Worm (Caenorhabditis elegans) whole organism, L2 larva: ENCODE results near the gene F55G7.4.

Experiments
- C34F6.9 ChIP-seq: fragments of 150-350 bp; optimal IDR thresholded peaks from 2 replicates; lab custom pipeline; 2014; ENCODE audit warnings: missing biosample characterization, missing genetic modification characterization
- F13H6.1 ChIP-seq: sonication (generic microtip); optimal IDR thresholded peaks from 2 replicates; lab custom pipeline; 2016; ENCODE audit warnings: missing genetic modification characterization, missing compliant biosample characterization
- R02D3.7 ChIP-seq: fragments of 150-350 bp; optimal IDR thresholded peaks from 2 replicates; lab custom pipeline; 2014; ENCODE audit warnings: missing biosample characterization, missing genetic modification characterization
- Y55F3AM.14 ChIP-seq: fragments of 200-800 bp; sonication (Bioruptor generic); optimal IDR thresholded peaks from 2 replicates; lab custom pipeline; 2018; ENCODE audit warnings: mild to moderate bottlenecking, missing genetic modification characterization, missing compliant biosample characterization
- ZK546.5 ChIP-seq: sonication (generic microtip); optimal IDR thresholded peaks from 2 replicates; lab custom pipeline; 2017; ENCODE audit warnings: missing biosample characterization, missing genetic modification characterization
- alr-1 ChIP-seq: fragments of 150-350 bp; optimal IDR thresholded peaks from 2 replicates; lab custom pipeline; 2014; ENCODE audit warnings: missing biosample characterization, missing genetic modification characterization
- aly-2 ChIP-seq: fragments of 150-350 bp; optimal IDR thresholded peaks from 2 replicates; lab custom pipeline; 2014; ENCODE audit warnings: missing biosample characterization, missing genetic modification characterization
- ama-1 ChIP-seq: fragments of 150-350 bp; optimal IDR thresholded peaks from 2 replicates; lab custom pipeline; 2018; ENCODE audit warnings: inconsistent platforms
- ceh-16 ChIP-seq: fragments of 150-350 bp; optimal IDR thresholded peaks from 2 replicates; lab custom pipeline; 2014; ENCODE audit warnings: missing biosample characterization, missing genetic modification characterization
- ceh-82 ChIP-seq: fragments of 150-350 bp; optimal IDR thresholded peaks from 2 replicates; lab custom pipeline; 2014; ENCODE audit warnings: missing biosample characterization, missing genetic modification characterization
- crh-2 ChIP-seq: sonication (generic microtip); optimal IDR thresholded peaks from 2 replicates; lab custom pipeline; 2017; ENCODE audit warnings: missing biosample characterization, missing genetic modification characterization
- dmd-4 ChIP-seq: sonication (generic microtip); optimal IDR thresholded peaks from 2 replicates; lab custom pipeline; 2017; ENCODE audit warnings: missing biosample characterization, missing genetic modification characterization
- egl-27 ChIP-seq: sonication (generic microtip); optimal IDR thresholded peaks from 3 replicates; lab custom pipeline; 2017; ENCODE audit warnings: missing biosample characterization, missing genetic modification reagents, missing genetic modification characterization
- elt-1 ChIP-seq: fragments of 150-350 bp; optimal IDR thresholded peaks from 2 replicates; lab custom pipeline; 2014; ENCODE audit warnings: missing biosample characterization, missing genetic modification characterization
- elt-3 ChIP-seq: sonication (generic microtip); optimal IDR thresholded peaks from 2 replicates; lab custom pipeline; 2017; ENCODE audit warnings: missing biosample characterization, missing genetic modification characterization
- fos-1 ChIP-seq: fragments of 150-350 bp; optimal IDR thresholded peaks from 2 replicates; lab custom pipeline; 2014; ENCODE audit warnings: missing biosample characterization, missing genetic modification characterization
- gmeb-1 ChIP-seq: fragments of 150-350 bp; optimal IDR thresholded peaks from 2 replicates; lab custom pipeline; 2014; ENCODE audit warnings: missing biosample characterization, missing genetic modification characterization
- lin-11 ChIP-seq: fragments of 150-350 bp; sonication (generic microtip); optimal IDR thresholded peaks from 2 replicates; lab custom pipeline; 2014; ENCODE audit warnings: missing biosample characterization, missing genetic modification characterization, inconsistent platforms, mixed read lengths
- lin-13 ChIP-seq: fragments of 150-350 bp; optimal IDR thresholded peaks from 2 replicates; lab custom pipeline; 2014; ENCODE audit warnings: missing biosample characterization, missing genetic modification reagents, missing genetic modification characterization
- lin-39 ChIP-seq: fragments of 150-350 bp; optimal IDR thresholded peaks from 2 replicates; lab custom pipeline; 2014; ENCODE audit warnings: missing biosample characterization, missing genetic modification reagents, missing genetic modification characterization
- lsy-2 ChIP-seq, 2 experiments: fragments of 150-350 bp in 1 of 2; sonication (generic microtip) in 1 of 2; optimal IDR thresholded peaks; 2 replicates each; lab custom pipeline; 2014 to 2017; ENCODE audit warnings: missing biosample characterization in 2 of 2, missing genetic modification characterization in 2 of 2
- mab-5 ChIP-seq: fragments of 150-350 bp; optimal IDR thresholded peaks from 2 replicates; lab custom pipeline; 2014; ENCODE audit warnings: missing biosample characterization, missing genetic modification characterization
- mbf-1 ChIP-seq: sonication (generic microtip); optimal IDR thresholded peaks from 2 replicates; lab custom pipeline; 2017; ENCODE audit warnings: missing biosample characterization, missing genetic modification characterization
- mdl-1 ChIP-seq, 2 experiments: fragments of 150-350 bp in 1 of 2; sonication (generic microtip) in 1 of 2; optimal IDR thresholded peaks; 2 replicates each; lab custom pipeline; 2017; ENCODE audit warnings: missing biosample characterization in 2 of 2, missing genetic modification characterization in 2 of 2
- nhr-10 ChIP-seq: sonication (generic microtip); optimal IDR thresholded peaks from 2 replicates; lab custom pipeline; 2017; ENCODE audit warnings: missing biosample characterization, missing genetic modification characterization
- nhr-11 ChIP-seq: fragments of 150-350 bp; optimal IDR thresholded peaks from 2 replicates; lab custom pipeline; 2014; ENCODE audit warnings: missing biosample characterization, missing genetic modification characterization
- nhr-12 ChIP-seq: fragments of 150-350 bp; optimal IDR thresholded peaks from 2 replicates; lab custom pipeline; 2014; ENCODE audit warnings: missing biosample characterization, missing genetic modification characterization
- nhr-129 ChIP-seq: fragments of 150-350 bp; optimal IDR thresholded peaks from 2 replicates; lab custom pipeline; 2014; ENCODE audit warnings: missing biosample characterization, missing genetic modification characterization
- nhr-21 ChIP-seq: fragments of 150-350 bp; optimal IDR thresholded peaks from 2 replicates; lab custom pipeline; 2014; ENCODE audit warnings: missing biosample characterization, missing genetic modification characterization
- nhr-23 ChIP-seq: fragments of 150-350 bp; optimal IDR thresholded peaks from 2 replicates; lab custom pipeline; 2014; ENCODE audit warnings: missing biosample characterization, missing genetic modification reagents, missing genetic modification characterization
- nhr-237 ChIP-seq: fragments of 150-350 bp; optimal IDR thresholded peaks from 2 replicates; lab custom pipeline; 2014; ENCODE audit warnings: missing biosample characterization, missing genetic modification characterization
- nhr-25 ChIP-seq: fragments of 150-350 bp; sonication (generic microtip); optimal IDR thresholded peaks from 3 replicates; lab custom pipeline; 2014; ENCODE audit warnings: missing biosample characterization, missing genetic modification characterization
- nhr-6 ChIP-seq: fragments of 150-350 bp; optimal IDR thresholded peaks from 2 replicates; lab custom pipeline; 2014; ENCODE audit warnings: missing biosample characterization, missing genetic modification characterization
- nhr-77 ChIP-seq: fragments of 150-350 bp; optimal IDR thresholded peaks from 2 replicates; lab custom pipeline; 2014; ENCODE audit warnings: missing biosample characterization, missing genetic modification characterization
- peb-1 ChIP-seq: fragments of 150-350 bp; optimal IDR thresholded peaks from 2 replicates; lab custom pipeline; 2014; ENCODE audit warnings: missing biosample characterization, missing genetic modification characterization
- sem-4 ChIP-seq: fragments of 150-350 bp; optimal IDR thresholded peaks from 2 replicates; lab custom pipeline; 2014; ENCODE audit warnings: missing biosample characterization, missing genetic modification reagents, missing genetic modification characterization
- skn-1 ChIP-seq: sonication (generic microtip); optimal IDR thresholded peaks from 2 replicates; lab custom pipeline; 2017; ENCODE audit warnings: missing biosample characterization, missing genetic modification characterization
- sma-3 ChIP-seq: sonication (generic microtip); optimal IDR thresholded peaks from 2 replicates; lab custom pipeline; 2016; ENCODE audit warnings: missing genetic modification reagents, missing genetic modification characterization, missing compliant biosample characterization
- sma-9 ChIP-seq, 2 experiments: fragments of 150-350 bp in 1 of 2; sonication (generic microtip) in 1 of 2; optimal IDR thresholded peaks; 2 replicates each; lab custom pipeline; 2014 to 2016; ENCODE audit warnings: missing genetic modification characterization in 2 of 2, mild to moderate bottlenecking in 1 of 2, missing biosample characterization in 1 of 2, missing compliant biosample characterization in 1 of 2, missing genetic modification reagents in 1 of 2, moderate library complexity in 1 of 2
- snpc-4 ChIP-seq: fragments of 150-350 bp; optimal IDR thresholded peaks from 2 replicates; lab custom pipeline; 2014; ENCODE audit warnings: missing biosample characterization, missing genetic modification characterization
- unc-39 ChIP-seq: fragments of 150-350 bp; optimal IDR thresholded peaks from 2 replicates; lab custom pipeline; 2014; ENCODE audit warnings: missing biosample characterization, missing genetic modification characterization
- unc-62 ChIP-seq: fragments of 150-350 bp; optimal IDR thresholded peaks from 2 replicates; lab custom pipeline; 2014; ENCODE audit warnings: missing biosample characterization, missing genetic modification reagents, missing genetic modification characterization
- zag-1 ChIP-seq: fragments of 150-350 bp; optimal IDR thresholded peaks from 2 replicates; lab custom pipeline; 2014; ENCODE audit warnings: missing biosample characterization, missing genetic modification characterization
- ztf-1 ChIP-seq: fragments of 200-800 bp; sonication (Bioruptor generic); conservative IDR thresholded peaks from 2 replicates; pipeline ENCODE4 v1.3.6; 2022; ENCODE audit warnings: missing genetic modification characterization, missing compliant biosample characterization
- ztf-11 ChIP-seq: sonication (generic microtip); optimal IDR thresholded peaks from 2 replicates; lab custom pipeline; 2017; ENCODE audit warnings: missing biosample characterization, missing genetic modification characterization

The F55G7.4 gene

ce11 chrX:11925243-11925642 lies 2.4 kb upstream of the F55G7.4 start:
- TF ChIP-seq fos-1 (peak; percentile 48), sma-9 (GFP tag; optimal IDR thresholded peaks at IDR 0.05; lab: Kevin White, UChicago) (peak; percentile 52), sma-9 (tag; optimal IDR thresholded peaks at IDR 0.05; lab: Kevin White, UChicago) (no peak), F13H6.1 (no peak)

ce11 chrX:11931559-11931958 lies 3.9 kb downstream of the F55G7.4 start, which contains the start of gene dot-1.4:
dot-1.4 (minus strand) TSS chrX:11931659.
- TF ChIP-seq fos-1, result no peak

- TF ChIP-seq nhr-6 (tag; lab: Kevin White, UChicago), result no peak
- no peak for TF ChIP-seq nhr-21 (tag; lab: Kevin White, UChicago)
- TF ChIP-seq nhr-237 (tag; lab: Kevin White, UChicago), result no peak
- TF ChIP-seq ceh-82 (tag; lab: Kevin White, UChicago), result no peak
- no peak for TF ChIP-seq lin-13
- TF ChIP-seq nhr-12 (tag; lab: Kevin White, UChicago), result no peak
- no peak for TF ChIP-seq peb-1
- no peak for TF ChIP-seq mdl-1 (tag; optimal IDR thresholded peaks at IDR 0.05; lab: Kevin White, UChicago)
- TF ChIP-seq elt-1, result no peak
- TF ChIP-seq dmd-4 (tag; lab: Kevin White, UChicago), result no peak
- TF ChIP-seq R02D3.7 (tag; lab: Kevin White, UChicago), result no peak
- no peak for TF ChIP-seq mbf-1 (tag; lab: Kevin White, UChicago)
- TF ChIP-seq nhr-129 (tag; lab: Kevin White, UChicago), result no peak
- no peak for TF ChIP-seq lin-39
- no peak for TF ChIP-seq ztf-11 (tag; lab: Kevin White, UChicago)
- no peak for TF ChIP-seq nhr-10 (tag; lab: Kevin White, UChicago)
- no peak for TF ChIP-seq Y55F3AM.14 (GFP tag; lab: Kevin White, UChicago)
- TF ChIP-seq nhr-11 (tag; lab: Kevin White, UChicago), result no peak
- TF ChIP-seq nhr-23 (tag; lab: Kevin White, UChicago), result no peak
- no peak for TF ChIP-seq nhr-25 (tag; lab: Kevin White, UChicago)
These were observed 5.9 kb downstream of the F55G7.4 start for ce11 chrX:11933547-11933946.

- TF ChIP-seq mdl-1 (tag; optimal IDR thresholded peaks at IDR 0.05; lab: Kevin White, UChicago), result peak in 1 of 2 experiments; percentile 4
- TF ChIP-seq lin-13, result peak; percentile 53
- no peak for TF ChIP-seq skn-1
- no peak for TF ChIP-seq sem-4 (tag; lab: Kevin White, UChicago)
- TF ChIP-seq mbf-1 (tag; lab: Kevin White, UChicago), result no peak
- no peak for TF ChIP-seq dmd-4 (tag; lab: Kevin White, UChicago)
- peak; percentile 58 for TF ChIP-seq nhr-129 (tag; lab: Kevin White, UChicago)
- no peak for TF ChIP-seq ztf-11 (tag; lab: Kevin White, UChicago)
- peak; percentile 43 for TF ChIP-seq lin-11 (tag; lab: Kevin White, UChicago)
- TF ChIP-seq ZK546.5, result no peak
- no peak for TF ChIP-seq aly-2 (tag; lab: Kevin White, UChicago)
- TF ChIP-seq nhr-237 (tag; lab: Kevin White, UChicago), result no peak
- no peak for TF ChIP-seq alr-1 (tag; lab: Kevin White, UChicago)
- no peak for TF ChIP-seq elt-1
- no peak for TF ChIP-seq gmeb-1
- no peak for TF ChIP-seq nhr-77 (tag; lab: Kevin White, UChicago)
- no peak for TF ChIP-seq R02D3.7 (tag; lab: Kevin White, UChicago)
- TF ChIP-seq elt-3 (tag; lab: Kevin White, UChicago), result no peak
- no peak for TF ChIP-seq nhr-23 (tag; lab: Kevin White, UChicago)
- TF ChIP-seq Y55F3AM.14 (GFP tag; lab: Kevin White, UChicago), result no peak
- no peak for TF ChIP-seq nhr-25 (tag; lab: Kevin White, UChicago)
- no peak for TF ChIP-seq peb-1
- peak; percentile 30 for TF ChIP-seq F13H6.1
- TF ChIP-seq nhr-12 (tag; lab: Kevin White, UChicago), result no peak
- peak; percentile 21 for TF ChIP-seq fos-1
- TF ChIP-seq nhr-21 (tag; lab: Kevin White, UChicago), result peak; percentile 36
- peak; percentile 7 for TF ChIP-seq C34F6.9
- TF ChIP-seq zag-1 (tag; lab: Kevin White, UChicago), result peak; percentile 27
- no peak for TF ChIP-seq lin-39
- TF ChIP-seq snpc-4 (tag; lab: Kevin White, UChicago), result no peak
- TF ChIP-seq ceh-82 (tag; lab: Kevin White, UChicago), result no peak
- TF ChIP-seq lsy-2 (tag; optimal IDR thresholded peaks at IDR 0.05; lab: Kevin White, UChicago), result peak in 1 of 2 experiments; percentile 24
- no peak for TF ChIP-seq ceh-16 (tag; lab: Kevin White, UChicago)
- TF ChIP-seq unc-62, result no peak
- peak; percentile 20 for TF ChIP-seq egl-27 (tag; lab: Kevin White, UChicago)
- no peak for TF ChIP-seq ztf-1 (GFP tag; lab: Robert Waterston, UW)
- no peak for TF ChIP-seq ama-1 (lab: Kevin White, UChicago)
- no peak for TF ChIP-seq unc-39
- TF ChIP-seq mab-5 (tag; lab: Kevin White, UChicago), result no peak
- peak; percentile 26 for TF ChIP-seq crh-2 (tag; lab: Kevin White, UChicago)
- TF ChIP-seq nhr-10 (tag; lab: Kevin White, UChicago), result no peak
- TF ChIP-seq sma-3 (GFP tag; lab: Kevin White, UChicago), result peak; percentile 36
- peak; percentile 60 for TF ChIP-seq sma-9 (GFP tag; optimal IDR thresholded peaks at IDR 0.05; lab: Kevin White, UChicago)
- TF ChIP-seq sma-9 (tag; optimal IDR thresholded peaks at IDR 0.05; lab: Kevin White, UChicago), result no peak
These were observed 7.2 kb downstream of the F55G7.4 start for ce11 chrX:11934933-11935332.
